Worm (Caenorhabditis elegans) whole organism, L4 larva: ENCODE measurements around the gene gstk-1.

Source experiments
- F10B5.3 ChIP-seq: sonication (generic microtip); optimal IDR thresholded peaks from 2 replicates; lab custom pipeline; 2016; ENCODE audit warnings: mild to moderate bottlenecking, missing genetic modification characterization, missing compliant biosample characterization
- F26F4.8 ChIP-seq: fragments of 200-800 bp; sonication (Bioruptor generic); conservative IDR thresholded peaks from 2 replicates; pipeline ENCODE4 v1.3.6; 2022; ENCODE audit warnings: missing genetic modification characterization, missing compliant biosample characterization
- Y75B8A.6 ChIP-seq: fragments of 200-800 bp; sonication (Bioruptor generic); IDR thresholded peaks from 2 replicates; pipeline ENCODE4 v1.3.6; 2022; ENCODE audit warnings: missing genetic modification reagents, missing genetic modification characterization, missing compliant biosample characterization
- aha-1 ChIP-seq: fragments of 150-350 bp; peaks from one replicate; lab custom pipeline; 2014; ENCODE audit warnings: missing biosample characterization, missing genetic modification characterization
- aly-2 ChIP-seq: sonication (generic microtip); optimal IDR thresholded peaks from 2 replicates; lab custom pipeline; 2018; ENCODE audit warnings: missing biosample characterization, missing genetic modification characterization
- attf-4 ChIP-seq: sonication (generic microtip); optimal IDR thresholded peaks from 3 replicates; lab custom pipeline; 2017; ENCODE audit warnings: missing biosample characterization, missing genetic modification characterization
- ceh-44 ChIP-seq: fragments of 200-800 bp; sonication (Bioruptor generic); IDR thresholded peaks from 2 replicates; pipeline ENCODE4 v1.3.6; 2022; ENCODE audit warnings: missing genetic modification reagents, missing genetic modification characterization, missing compliant biosample characterization
- ceh-62 ChIP-seq: sonication (generic microtip); optimal IDR thresholded peaks from 2 replicates; lab custom pipeline; 2017; ENCODE audit warnings: missing biosample characterization, missing genetic modification characterization
- ces-1 ChIP-seq: fragments of 150-350 bp; sonication (generic microtip); optimal IDR thresholded peaks from 4 replicates; lab custom pipeline; 2014; ENCODE audit warnings: missing biosample characterization, missing genetic modification reagents, missing genetic modification characterization
- dmd-6 ChIP-seq: fragments of 200-800 bp; sonication (Bioruptor generic); IDR thresholded peaks from 2 replicates; pipeline ENCODE4 v1.3.6; 2022; ENCODE audit warnings: missing genetic modification reagents, missing genetic modification characterization, missing compliant biosample characterization
- duxl-1 ChIP-seq: sonication (generic microtip); optimal IDR thresholded peaks from 2 replicates; lab custom pipeline; 2016; ENCODE audit warnings: mild to moderate bottlenecking, missing genetic modification characterization, moderate library complexity, missing compliant biosample characterization; ENCODE audit not compliant: poor library complexity
- dve-1 ChIP-seq: sonication (generic microtip); optimal IDR thresholded peaks from 2 replicates; lab custom pipeline; 2017; ENCODE audit warnings: antibody characterized with exemption, mild to moderate bottlenecking, missing genetic modification characterization, missing compliant biosample characterization; ENCODE audit not compliant: insufficient read depth
- egl-43 ChIP-seq: fragments of 200-800 bp; sonication (Bioruptor generic); IDR thresholded peaks from 2 replicates; pipeline ENCODE4 v1.3.6; 2022; ENCODE audit warnings: missing genetic modification reagents, missing genetic modification characterization, missing compliant biosample characterization
- fkh-10 ChIP-seq: fragments of 150-350 bp; optimal IDR thresholded peaks from 2 replicates; lab custom pipeline; 2014; ENCODE audit warnings: missing biosample characterization, missing genetic modification reagents, missing genetic modification characterization
- fos-1 ChIP-seq: fragments of 150-350 bp; optimal IDR thresholded peaks from 2 replicates; lab custom pipeline; 2014; ENCODE audit warnings: missing biosample characterization, missing genetic modification characterization
- hlh-11 ChIP-seq: fragments of 200-800 bp; sonication (Bioruptor generic); optimal IDR thresholded peaks from 2 replicates; lab custom pipeline; 2018; ENCODE audit warnings: mild to moderate bottlenecking, missing genetic modification characterization, missing compliant biosample characterization
- lim-7 ChIP-seq: fragments of 200-800 bp; sonication (Bioruptor generic); IDR thresholded peaks from 2 replicates; pipeline ENCODE4 v1.3.6; 2022; ENCODE audit warnings: missing genetic modification characterization, missing compliant biosample characterization
- lin-15B ChIP-seq: fragments of 150-350 bp; sonication (generic microtip); optimal IDR thresholded peaks from 3 replicates; lab custom pipeline; 2014; ENCODE audit warnings: missing biosample characterization, missing genetic modification characterization
- lin-38 ChIP-seq: fragments of 200-800 bp; sonication (Bioruptor generic); IDR thresholded peaks from 2 replicates; pipeline ENCODE4 v1.3.6; 2022; ENCODE audit warnings: missing genetic modification reagents, missing genetic modification characterization, missing compliant biosample characterization
- lin-39 ChIP-seq: fragments of 150-350 bp; optimal IDR thresholded peaks from 2 replicates; lab custom pipeline; 2014; ENCODE audit warnings: missing biosample characterization, missing genetic modification reagents, missing genetic modification characterization
- lir-3 ChIP-seq: sonication (generic microtip); optimal IDR thresholded peaks from 2 replicates; lab custom pipeline; 2016; ENCODE audit warnings: mild to moderate bottlenecking, missing genetic modification characterization, missing compliant biosample characterization
- madf-5 ChIP-seq, 2 experiments: fragments of 200-800 bp; sonication (Bioruptor generic); IDR thresholded peaks; 2 replicates each; pipeline ENCODE4 v1.3.6; 2022; ENCODE audit warnings: missing compliant biosample characterization in 2 of 2, missing genetic modification characterization in 2 of 2
- mes-2 ChIP-seq: sonication (generic microtip); optimal IDR thresholded peaks from 2 replicates; lab custom pipeline; 2016; ENCODE audit warnings: missing genotype, mild to moderate bottlenecking, missing genetic modification characterization, missing compliant biosample characterization; ENCODE audit not compliant: poor library complexity, severe bottlenecking
- mxl-3 ChIP-seq: fragments of 200-800 bp; sonication (Bioruptor generic); optimal IDR thresholded peaks from 2 replicates; lab custom pipeline; 2018; ENCODE audit warnings: mild to moderate bottlenecking, missing genetic modification characterization, missing compliant biosample characterization
- nhr-102 ChIP-seq: sonication (generic microtip); optimal IDR thresholded peaks from 2 replicates; lab custom pipeline; 2016; ENCODE audit warnings: mild to moderate bottlenecking, missing genetic modification characterization, moderate library complexity, missing compliant biosample characterization
- nhr-237 ChIP-seq: sonication (generic microtip); optimal IDR thresholded peaks from 2 replicates; lab custom pipeline; 2017; ENCODE audit warnings: missing biosample characterization, missing genetic modification characterization
- nhr-76 ChIP-seq: fragments of 150-350 bp; optimal IDR thresholded peaks from 2 replicates; lab custom pipeline; 2014; ENCODE audit warnings: missing biosample characterization, missing genetic modification characterization
- pha-4 ChIP-seq, 2 experiments: fragments of 150-350 bp in 1 of 2; fragments of 200-800 bp in 1 of 2; sonication (Bioruptor generic) in 1 of 2; IDR thresholded peaks in 1 of 2; optimal IDR thresholded peaks in 1 of 2; 2 replicates each; pipeline versions ENCODE4 v1.3.6 to Lab custom; 2014 to 2022; ENCODE audit warnings: missing genetic modification characterization in 2 of 2, missing genetic modification reagents in 2 of 2, missing biosample characterization in 1 of 2, missing compliant biosample characterization in 1 of 2
- php-3 ChIP-seq: fragments of 200-800 bp; sonication (Bioruptor generic); IDR thresholded peaks from 2 replicates; pipeline ENCODE4 v1.3.6; 2022; ENCODE audit warnings: missing genetic modification reagents, missing genetic modification characterization, missing compliant biosample characterization
- set-16 ChIP-seq: fragments of 200-800 bp; sonication (Bioruptor generic); IDR thresholded peaks from 2 replicates; pipeline ENCODE4 v1.3.6; 2022; ENCODE audit warnings: missing genetic modification reagents, missing genetic modification characterization, missing compliant biosample characterization
- tag-97 ChIP-seq: fragments of 200-800 bp; sonication (Bioruptor generic); IDR thresholded peaks from 2 replicates; pipeline ENCODE4 v1.3.6; 2022; ENCODE audit warnings: missing genetic modification characterization, missing compliant biosample characterization
- unc-39 ChIP-seq: sonication (generic microtip); optimal IDR thresholded peaks from 2 replicates; lab custom pipeline; 2017; ENCODE audit warnings: missing biosample characterization, missing genetic modification characterization
- unc-62 ChIP-seq, 3 experiments: fragments of 150-350 bp in 1 of 3; sonication (generic microtip); optimal IDR thresholded peaks in 2 of 3; peaks in 1 of 3; 1 replicate in 1 of 3; 2 replicates in 2 of 3; lab custom pipeline; 2014 to 2017; ENCODE audit warnings: missing biosample characterization in 3 of 3, missing genetic modification characterization in 3 of 3, missing genetic modification reagents in 3 of 3, missing genotype in 1 of 3
- zfp-3 ChIP-seq: fragments of 200-800 bp; sonication (Bioruptor generic); conservative IDR thresholded peaks from 2 replicates; pipeline ENCODE4 v1.3.6; 2022; ENCODE audit warnings: missing genetic modification reagents, missing genetic modification characterization, missing compliant biosample characterization

Gene gstk-1

DNA sequence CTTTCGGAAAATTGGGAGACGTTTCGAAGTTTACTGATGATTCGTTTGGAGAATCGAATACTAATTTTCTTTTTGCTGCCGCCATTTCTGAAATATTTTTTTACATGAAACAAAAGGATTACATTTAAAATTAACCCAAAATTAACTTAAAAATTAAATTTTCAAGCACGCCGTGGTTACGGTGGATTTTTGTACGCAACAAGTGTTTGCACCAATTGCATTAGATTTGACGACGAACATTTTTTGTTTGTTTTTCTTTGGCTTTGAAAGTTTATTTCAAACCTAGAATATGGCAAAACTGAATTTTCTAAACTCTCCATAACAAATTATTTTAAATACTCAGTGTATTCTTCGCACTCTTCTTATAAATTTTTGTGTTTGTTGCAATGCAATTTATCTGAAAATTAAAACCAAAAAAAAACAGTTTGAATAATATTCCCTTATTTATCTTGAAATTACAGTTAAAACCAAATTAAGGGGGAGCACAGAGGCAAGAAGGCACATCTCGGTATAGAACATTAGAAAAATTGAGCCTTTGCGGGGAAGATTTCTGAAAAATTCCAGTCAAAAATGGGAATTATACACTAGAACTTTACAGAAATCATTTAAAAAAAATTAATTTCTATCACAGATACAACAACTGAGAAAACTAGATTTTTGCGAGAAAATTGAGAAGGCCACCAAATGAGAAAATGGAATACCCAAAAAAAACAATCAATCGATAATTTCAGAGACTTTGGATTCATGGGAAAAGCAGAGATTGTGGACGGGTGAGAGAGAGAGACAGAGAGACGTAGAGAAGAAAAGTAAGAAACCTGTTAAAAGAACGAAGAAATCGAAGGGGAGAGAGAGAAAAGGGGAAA is 39.2 kb upstream of the gstk-1 start, which contains the start of gene hal-3 (continued):
- TF ChIP-seq hlh-11 = peak; percentile 17
- TF ChIP-seq nhr-237 (tag; lab: Kevin White, UChicago) = peak; percentile 10
- TF ChIP-seq ceh-62 (tag; lab: Kevin White, UChicago) = no peak
- TF ChIP-seq mxl-3 = no peak
- no peak for TF ChIP-seq attf-4 (tag; lab: Kevin White, UChicago)
- no peak for TF ChIP-seq set-16 (GFP tag; lab: Robert Waterston, UW)
- no peak for TF ChIP-seq lin-39 (tag; lab: Kevin White, UChicago)
- TF ChIP-seq aly-2 (tag; lab: Kevin White, UChicago) = no peak
- 0 out of 2 replicates have a peak, but pooled peaks have one; percentile 42 for TF ChIP-seq lim-7 (GFP tag; lab: Robert Waterston, UW)
- no peak for TF ChIP-seq F26F4.8 (GFP tag; lab: Robert Waterston, UW)
- TF ChIP-seq egl-43 = 0 out of 2 replicates have a peak, but pooled peaks have one; percentile 9
- TF ChIP-seq dve-1 = no peak
- peak; percentile 18 for TF ChIP-seq nhr-102
- TF ChIP-seq pha-4 (GFP tag; IDR thresholded peaks at IDR 0.05; lab: Robert Waterston, UW) = peak; percentile 42
- no peak for TF ChIP-seq pha-4 (tag; optimal IDR thresholded peaks at IDR 0.05; lab: Kevin White, UChicago)
- TF ChIP-seq madf-5 (GFP tag; IDR thresholded peaks at IDR 0.05; lab: Robert Waterston, UW) = no peak
- TF ChIP-seq F10B5.3 = peak; percentile 25
- TF ChIP-seq mes-2 (tag; lab: Kevin White, UChicago) = peak; percentile 64
- peak; percentile 75 for TF ChIP-seq aha-1 (tag; lab: Kevin White, UChicago)
- TF ChIP-seq zfp-3 = peak; percentile 80
- no peak for TF ChIP-seq fkh-10 (GFP tag; lab: Kevin White, UChicago)
- peak in 1 of 2 experiments; percentile 81 for TF ChIP-seq unc-62 (GFP tag; optimal IDR thresholded peaks at IDR 0.05 in 1 of 2; lab: Kevin White, UChicago)
- TF ChIP-seq unc-62 (tag; optimal IDR thresholded peaks at IDR 0.05; lab: Kevin White, UChicago) = no peak
- TF ChIP-seq lin-38 (GFP tag; lab: Robert Waterston, UW) = 0 out of 2 replicates have a peak, but pooled peaks have one; percentile 33
- TF ChIP-seq php-3 (GFP tag; lab: Robert Waterston, UW) = no peak

DNA sequence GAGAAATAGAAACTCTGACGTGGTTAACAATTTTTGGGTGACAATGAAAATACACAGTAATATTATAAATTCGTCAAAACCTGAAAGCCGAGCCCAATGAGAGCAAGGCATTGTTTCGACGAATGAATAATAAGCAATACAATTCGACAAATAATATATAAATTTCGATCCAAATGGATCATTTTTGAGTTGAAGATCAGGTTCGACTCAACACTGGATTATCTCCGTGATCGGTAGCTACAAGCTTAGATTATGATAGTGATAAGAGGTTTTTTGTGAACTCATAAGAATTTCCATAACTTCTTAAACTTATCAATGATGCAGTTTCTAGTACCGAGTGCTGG is 38.6 kb upstream of the gstk-1 start:
- TF ChIP-seq dmd-6 (GFP tag; lab: Robert Waterston, UW) (peak; percentile 19; the same call in 1 of the 2 replicates), fkh-10 (GFP tag; lab: Kevin White, UChicago) (no peak), lin-15B (peak; percentile 12), ceh-44 (0 out of 2 replicates have a peak, but pooled peaks have one; percentile 7), aha-1 (tag; lab: Kevin White, UChicago) (peak; percentile 76), fos-1 (tag; lab: Kevin White, UChicago) (peak; percentile 27), duxl-1 (tag; lab: Kevin White, UChicago) (peak; percentile 10), ces-1 (GFP tag; lab: Kevin White, UChicago) (no peak), unc-39 (tag; lab: Kevin White, UChicago) (no peak)

DNA sequence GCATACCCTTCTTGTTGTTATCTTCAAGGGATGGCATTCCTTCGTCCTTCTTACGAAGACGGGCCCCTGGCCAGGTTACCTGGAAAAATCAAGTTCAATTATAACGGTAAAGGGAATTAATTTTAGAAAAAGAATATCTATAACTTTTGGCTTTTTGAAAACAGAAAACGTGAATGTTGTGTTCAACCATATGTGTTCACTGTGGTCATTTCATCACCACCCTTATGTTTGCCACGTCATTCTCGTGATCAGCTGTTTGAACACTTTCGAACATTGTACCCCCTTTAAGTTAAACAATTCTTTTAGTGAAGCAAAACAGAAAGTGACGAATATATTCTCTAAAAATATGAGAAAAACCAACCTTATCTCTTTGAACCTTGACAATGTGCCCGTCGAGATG is 37.7 kb upstream of the gstk-1 start:
- TF ChIP-seq lir-3 (no peak), Y75B8A.6 (GFP tag; lab: Robert Waterston, UW) (0 out of 2 replicates have a peak, but pooled peaks have one; percentile 32), tag-97 (GFP tag; lab: Robert Waterston, UW) (no peak), nhr-76 (tag; lab: Kevin White, UChicago) (no peak), hlh-11 (no peak), ceh-44 (no peak), lim-7 (GFP tag; lab: Robert Waterston, UW) (peak; percentile 31; the same call in 1 of the 2 replicates)
